Worm (Caenorhabditis elegans) whole organism, L1 larva: ENCODE data around the gene W07G4.2.

Experiments used
- aha-1 ChIP-seq: fragments of 150-350 bp; optimal IDR thresholded peaks from 2 replicates; lab custom pipeline; 2014; ENCODE audit warnings: missing biosample characterization, missing genetic modification characterization
- ama-1 ChIP-seq: fragments of 150-350 bp; optimal IDR thresholded peaks from 2 replicates; lab custom pipeline; 2014
- dpl-1 ChIP-seq, 3 experiments: fragments of 150-350 bp in 2 of 3; sonication (generic microtip) in 1 of 3; optimal IDR thresholded peaks; 2 replicates each; lab custom pipeline; 2014 to 2017; ENCODE audit warnings: missing biosample characterization in 3 of 3, missing genetic modification characterization in 3 of 3, missing genetic modification reagents in 3 of 3
- dsc-1 ChIP-seq: sonication (generic microtip); optimal IDR thresholded peaks from 2 replicates; lab custom pipeline; 2016; ENCODE audit warnings: mild to moderate bottlenecking, missing genetic modification characterization, missing compliant biosample characterization
- lin-13 ChIP-seq: fragments of 150-350 bp; optimal IDR thresholded peaks from 2 replicates; lab custom pipeline; 2014; ENCODE audit warnings: missing biosample characterization, missing genetic modification reagents, missing genetic modification characterization
- nhr-237 ChIP-seq: fragments of 150-350 bp; optimal IDR thresholded peaks from 2 replicates; lab custom pipeline; 2014; ENCODE audit warnings: missing biosample characterization, missing genetic modification characterization
- nhr-47 ChIP-seq: sonication (generic microtip); optimal IDR thresholded peaks from 2 replicates; lab custom pipeline; 2016; ENCODE audit warnings: mild to moderate bottlenecking, missing genetic modification characterization, moderate library complexity, missing compliant biosample characterization
- nhr-71 ChIP-seq: sonication (generic microtip); optimal IDR thresholded peaks from 2 replicates; lab custom pipeline; 2016; ENCODE audit warnings: mild to moderate bottlenecking, missing genetic modification characterization, moderate library complexity, missing compliant biosample characterization
- pax-3 ChIP-seq: fragments of 200-800 bp; sonication (Bioruptor generic); optimal IDR thresholded peaks from 2 replicates; lab custom pipeline; 2018; ENCODE audit warnings: mild to moderate bottlenecking, missing genetic modification characterization, moderate library complexity, missing compliant biosample characterization
- pqm-1 ChIP-seq: sonication (generic microtip); optimal IDR thresholded peaks from 3 replicates; lab custom pipeline; 2017; ENCODE audit warnings: missing biosample characterization, missing genetic modification characterization
- snpc-4 ChIP-seq: fragments of 150-350 bp; optimal IDR thresholded peaks from 2 replicates; lab custom pipeline; 2014; ENCODE audit warnings: missing biosample characterization, missing genetic modification characterization
- unc-130 ChIP-seq: fragments of 150-350 bp; optimal IDR thresholded peaks from 2 replicates; lab custom pipeline; 2017; ENCODE audit warnings: missing biosample characterization, missing genetic modification characterization, inconsistent platforms
- zag-1 ChIP-seq: fragments of 150-350 bp; optimal IDR thresholded peaks from 2 replicates; lab custom pipeline; 2014; ENCODE audit warnings: missing biosample characterization, missing genetic modification characterization
- zip-4 ChIP-seq: fragments of 200-800 bp; sonication (Bioruptor generic); optimal IDR thresholded peaks from 2 replicates; lab custom pipeline; 2018; ENCODE audit warnings: mild to moderate bottlenecking, missing genetic modification characterization, moderate library complexity, missing compliant biosample characterization

- no peak for TF ChIP-seq pax-3 (tag; lab: Kevin White, UChicago)
- no peak for TF ChIP-seq snpc-4
- no peak for TF ChIP-seq dsc-1 (tag; lab: Kevin White, UChicago)
- TF ChIP-seq aha-1 (tag; lab: Kevin White, UChicago): no peak
- TF ChIP-seq zip-4 (GFP tag; lab: Kevin White, UChicago): no peak
- no peak for TF ChIP-seq zag-1 (tag; lab: Kevin White, UChicago)
- TF ChIP-seq nhr-237: no peak
- TF ChIP-seq pqm-1 (tag; lab: Kevin White, UChicago): no peak
- no peak for TF ChIP-seq nhr-71 (tag; lab: Kevin White, UChicago)
- no peak for TF ChIP-seq unc-130 (tag; lab: Kevin White, UChicago)
- no peak for TF ChIP-seq nhr-47 (tag; lab: Kevin White, UChicago)
- no peak for TF ChIP-seq dpl-1 (GFP tag; optimal IDR thresholded peaks at IDR 0.05; lab: Kevin White, UChicago)
- no peak for TF ChIP-seq lin-13 (GFP tag; lab: Kevin White, UChicago)
- TF ChIP-seq ama-1 (lab: Kevin White, UChicago): no peak
Observed at ce11 chrV:13047574-13048030, 11.2 kb upstream of the W07G4.2 start, which contains the start of gene W07G4.5.
